Worm (Caenorhabditis elegans) whole organism, late embryonic: ENCODE data around the gene F52D1.2.

ENCODE experiments used
- C38D4.7 ChIP-seq: fragments of 200-800 bp; sonication (Bioruptor generic); optimal IDR thresholded peaks from 2 replicates; lab custom pipeline; 2018; ENCODE audit warnings: mild to moderate bottlenecking, missing genetic modification characterization, moderate library complexity, missing compliant biosample characterization
- K02D7.2 ChIP-seq: sonication (generic microtip); optimal IDR thresholded peaks from 2 replicates; lab custom pipeline; 2017; ENCODE audit warnings: mild to moderate bottlenecking, missing genetic modification characterization, missing compliant biosample characterization
- K09A11.1 ChIP-seq: sonication (generic microtip); optimal IDR thresholded peaks from 2 replicates; lab custom pipeline; 2017; ENCODE audit warnings: antibody characterized with exemption, mild to moderate bottlenecking, missing genetic modification characterization, missing compliant biosample characterization; ENCODE audit not compliant: insufficient read depth
- T23F11.4 ChIP-seq: fragments of 200-800 bp; sonication (Bioruptor generic); optimal IDR thresholded peaks from 2 replicates; lab custom pipeline; 2018; ENCODE audit warnings: mild to moderate bottlenecking, missing genetic modification characterization, missing compliant biosample characterization
- ama-1 ChIP-seq: fragments of 150-350 bp; optimal IDR thresholded peaks from 2 replicates; lab custom pipeline; 2014
- ceh-19 ChIP-seq: fragments of 200-800 bp; sonication (Bioruptor generic); optimal IDR thresholded peaks from 2 replicates; lab custom pipeline; 2018; ENCODE audit warnings: mild to moderate bottlenecking, missing genetic modification characterization, missing compliant biosample characterization
- ceh-22 ChIP-seq: sonication (generic microtip); optimal IDR thresholded peaks from 2 replicates; lab custom pipeline; 2017; ENCODE audit warnings: missing biosample characterization, missing genetic modification characterization
- ceh-24 ChIP-seq: sonication (generic microtip); optimal IDR thresholded peaks from 2 replicates; lab custom pipeline; 2016; ENCODE audit warnings: mild to moderate bottlenecking, missing genetic modification characterization, missing compliant biosample characterization
- ceh-30 ChIP-seq: fragments of 150-350 bp; optimal IDR thresholded peaks from 2 replicates; lab custom pipeline; 2014; ENCODE audit warnings: missing biosample characterization, missing genetic modification characterization
- ceh-34 ChIP-seq: sonication (generic microtip); optimal IDR thresholded peaks from 2 replicates; lab custom pipeline; 2016; ENCODE audit warnings: mild to moderate bottlenecking, missing genetic modification characterization, missing compliant biosample characterization
- ceh-45 ChIP-seq: fragments of 200-800 bp; sonication (Bioruptor generic); IDR thresholded peaks from 2 replicates; pipeline ENCODE4 v1.3.6; 2022; ENCODE audit warnings: missing genetic modification reagents, missing genetic modification characterization, missing compliant biosample characterization
- ceh-6 ChIP-seq: fragments of 200-800 bp; sonication (Bioruptor generic); optimal IDR thresholded peaks from 2 replicates; lab custom pipeline; 2018; ENCODE audit warnings: mild to moderate bottlenecking, missing genetic modification characterization, missing compliant biosample characterization
- ceh-9 ChIP-seq: sonication (generic microtip); optimal IDR thresholded peaks from 2 replicates; lab custom pipeline; 2016; ENCODE audit warnings: mild to moderate bottlenecking, missing genetic modification characterization, inconsistent platforms, missing compliant biosample characterization
- dmd-4 ChIP-seq: sonication (generic microtip); optimal IDR thresholded peaks from 2 replicates; lab custom pipeline; 2016; ENCODE audit warnings: borderline replicate concordance, missing genetic modification characterization, missing compliant biosample characterization
- dve-1 ChIP-seq: sonication (generic microtip); optimal IDR thresholded peaks from 2 replicates; lab custom pipeline; 2017; ENCODE audit warnings: antibody characterized with exemption, mild to moderate bottlenecking, missing genetic modification characterization, missing compliant biosample characterization
- eyg-1 ChIP-seq: sonication (generic microtip); optimal IDR thresholded peaks from 2 replicates; lab custom pipeline; 2016; ENCODE audit warnings: missing genotype, missing genetic modification characterization, missing compliant biosample characterization
- fax-1 ChIP-seq: sonication (generic microtip); optimal IDR thresholded peaks from 2 replicates; lab custom pipeline; 2016; ENCODE audit warnings: missing genotype, missing genetic modification characterization, missing compliant biosample characterization
- fkh-10 ChIP-seq: fragments of 150-350 bp; optimal IDR thresholded peaks from 2 replicates; lab custom pipeline; 2014; ENCODE audit warnings: missing biosample characterization, missing genetic modification reagents, missing genetic modification characterization
- fkh-6 ChIP-seq: sonication (generic microtip); optimal IDR thresholded peaks from 2 replicates; lab custom pipeline; 2016; ENCODE audit warnings: missing genetic modification characterization, missing compliant biosample characterization
- gmeb-2 ChIP-seq: sonication (generic microtip); optimal IDR thresholded peaks from 2 replicates; lab custom pipeline; 2016; ENCODE audit warnings: missing genetic modification characterization, inconsistent platforms, missing compliant biosample characterization
- hlh-13 ChIP-seq: fragments of 200-800 bp; sonication (Bioruptor generic); optimal IDR thresholded peaks from 2 replicates; lab custom pipeline; 2018; ENCODE audit warnings: mild to moderate bottlenecking, missing genetic modification characterization, missing compliant biosample characterization
- hlh-6 ChIP-seq: sonication (generic microtip); optimal IDR thresholded peaks from 2 replicates; lab custom pipeline; 2016; ENCODE audit warnings: missing genotype, missing genetic modification characterization, missing compliant biosample characterization
- hlh-8 ChIP-seq: sonication (generic microtip); optimal IDR thresholded peaks from 2 replicates; lab custom pipeline; 2016; ENCODE audit warnings: missing genotype, missing genetic modification characterization, missing compliant biosample characterization
- madf-2 ChIP-seq: sonication (generic microtip); optimal IDR thresholded peaks from 2 replicates; lab custom pipeline; 2017; ENCODE audit warnings: missing genetic modification characterization, missing compliant biosample characterization
- nfya-1 ChIP-seq: sonication (generic microtip); optimal IDR thresholded peaks from 2 replicates; lab custom pipeline; 2017; ENCODE audit warnings: missing genetic modification characterization, mild to moderate bottlenecking, missing compliant biosample characterization, antibody characterized with exemption, moderate library complexity
- nhr-11 ChIP-seq: fragments of 150-350 bp; optimal IDR thresholded peaks from 2 replicates; lab custom pipeline; 2014; ENCODE audit warnings: missing biosample characterization, missing genetic modification characterization
- npax-4 ChIP-seq: sonication (generic microtip); optimal IDR thresholded peaks from 2 replicates; lab custom pipeline; 2016; ENCODE audit warnings: missing genetic modification characterization, missing compliant biosample characterization
- pat-9 ChIP-seq: fragments of 200-800 bp; sonication (Bioruptor generic); optimal IDR thresholded peaks from 2 replicates; lab custom pipeline; 2018; ENCODE audit warnings: mild to moderate bottlenecking, missing genetic modification characterization, moderate library complexity, missing compliant biosample characterization
- pqm-1 ChIP-seq: sonication (generic microtip); optimal IDR thresholded peaks from 2 replicates; lab custom pipeline; 2016; ENCODE audit warnings: missing genetic modification characterization, missing compliant biosample characterization
- rnt-1 ChIP-seq: sonication (generic microtip); optimal IDR thresholded peaks from 2 replicates; lab custom pipeline; 2016; ENCODE audit warnings: missing genetic modification characterization, missing compliant biosample characterization
- sdc-2 ChIP-seq: sonication (generic microtip); optimal IDR thresholded peaks from 2 replicates; lab custom pipeline; 2016; ENCODE audit warnings: missing genotype, missing genetic modification characterization, missing compliant biosample characterization
- ttx-3 ChIP-seq: sonication (generic microtip); optimal IDR thresholded peaks from 2 replicates; lab custom pipeline; 2016; ENCODE audit warnings: missing genetic modification reagents, missing genetic modification characterization, missing compliant biosample characterization

F52D1.2 gene

DNA sequence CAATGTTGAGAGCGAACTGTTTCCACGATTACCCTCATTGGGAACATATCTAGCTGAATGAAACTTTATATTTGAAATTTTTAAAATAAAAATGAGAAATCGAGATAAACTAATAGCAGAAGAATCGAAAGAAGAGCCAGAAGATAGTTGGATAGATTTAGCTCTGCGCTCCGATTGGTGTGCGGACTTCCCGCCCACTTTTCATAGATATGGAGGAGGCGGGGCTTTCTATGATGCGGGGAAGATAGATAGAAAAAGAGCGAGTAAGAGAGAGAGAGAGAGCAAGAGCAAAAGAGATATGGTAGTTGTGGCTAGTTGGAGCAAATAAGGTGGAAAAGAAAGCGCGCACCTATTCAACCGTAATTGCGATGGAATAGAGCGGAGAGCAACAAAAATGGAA, 16.3 kb downstream of the F52D1.2 start, which contains the start of gene dve-1:
TSS of gene dve-1 (minus strand) at position 66 of the 400 bp plus-strand sequence.
- TF ChIP-seq sdc-2 (tag; lab: Kevin White, UChicago) (peak; percentile 10), T23F11.4 (GFP tag; lab: Kevin White, UChicago) (no peak), dmd-4 (tag; lab: Kevin White, UChicago) (no peak), ceh-19 (no peak), nfya-1 (tag; lab: Kevin White, UChicago) (peak; percentile 87), dve-1 (tag; lab: Kevin White, UChicago) (no peak), K09A11.1 (tag; lab: Kevin White, UChicago) (no peak), fkh-6 (tag; lab: Kevin White, UChicago) (no peak), C38D4.7 (GFP tag; lab: Kevin White, UChicago) (no peak)

- TF ChIP-seq sdc-2 (tag; lab: Kevin White, UChicago) (no peak), hlh-13 (no peak), fax-1 (tag; lab: Kevin White, UChicago) (no peak), pqm-1 (tag; lab: Kevin White, UChicago) (no peak), npax-4 (no peak)
Measured at ce11 chrX:433029-433693, 16.9 kb downstream of the F52D1.2 start.

- TF ChIP-seq nfya-1 (tag; lab: Kevin White, UChicago) (peak; percentile 54), ceh-34 (tag; lab: Kevin White, UChicago) (no peak)
- TF ChIP-seq, all 69 proteins: peak for 1
Measured at ce11 chrX:431596-431995, 18.4 kb downstream of the F52D1.2 start.

DNA sequence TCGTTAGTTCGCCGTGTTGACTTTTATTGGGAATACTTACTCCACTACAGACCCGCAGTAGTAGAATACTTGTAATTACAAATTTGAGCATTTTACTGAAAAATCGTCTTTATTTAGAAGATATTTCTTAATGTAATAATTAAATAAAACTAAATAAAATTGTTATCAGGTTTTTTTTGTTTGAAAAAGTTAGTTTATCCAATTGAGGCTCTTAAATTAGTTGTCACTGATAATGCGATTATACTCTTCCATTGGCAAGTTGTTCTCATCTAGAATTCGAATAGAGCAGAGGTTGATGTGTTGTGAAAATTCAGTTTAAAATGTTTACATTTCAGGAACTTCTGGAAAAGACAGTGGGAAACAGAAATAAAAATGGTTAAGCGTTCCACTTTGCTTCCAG, 24.5 kb downstream of the F52D1.2 start, which contains the start of gene ZK1193.2:
TSS of gene ZK1193.2 (minus strand) at position 101 of the 400 bp plus-strand sequence.
- TF ChIP-seq ceh-24 (tag; lab: Kevin White, UChicago) (no peak), rnt-1 (tag; lab: Kevin White, UChicago) (no peak), ceh-22 (tag; lab: Kevin White, UChicago) (no peak), ceh-45 (GFP tag; lab: Robert Waterston, UW) (no peak), K02D7.2 (tag; lab: Kevin White, UChicago) (no peak), hlh-13 (no peak), ceh-9 (no peak)

DNA sequence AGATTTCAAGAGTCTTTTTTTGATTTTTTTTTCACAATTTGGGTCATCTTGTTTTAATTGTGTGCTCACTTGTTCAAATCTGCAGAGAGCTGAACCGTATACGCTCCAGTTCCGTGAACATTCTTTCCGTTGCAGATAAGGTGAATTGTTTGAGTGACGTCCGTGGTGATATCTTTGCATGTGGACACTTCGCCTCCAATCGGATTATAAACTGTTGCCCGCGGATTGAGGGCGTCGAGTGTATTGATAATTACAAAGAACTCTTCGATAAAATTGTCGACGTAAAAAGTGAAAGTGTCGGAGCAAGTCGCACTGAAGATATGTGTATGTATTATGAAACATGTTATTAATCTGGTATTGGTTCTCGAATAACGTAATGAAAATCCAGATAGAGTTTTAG, 26.3 kb downstream of the F52D1.2 start:
- no peak for TF ChIP-seq ceh-30 (tag; lab: Kevin White, UChicago)
- no peak for TF ChIP-seq fkh-10 (GFP tag; lab: Kevin White, UChicago)
- TF ChIP-seq ttx-3 (tag; lab: Kevin White, UChicago): no peak
- TF ChIP-seq hlh-8: no peak
- no peak for TF ChIP-seq dve-1 (tag; lab: Kevin White, UChicago)
- TF ChIP-seq ceh-6 (GFP tag; lab: Kevin White, UChicago): no peak
- no peak for TF ChIP-seq ceh-24 (tag; lab: Kevin White, UChicago)
- no peak for TF ChIP-seq ama-1 (lab: Kevin White, UChicago)
- TF ChIP-seq hlh-6 (tag; lab: Kevin White, UChicago): no peak
- no peak for TF ChIP-seq hlh-13
- no peak for TF ChIP-seq madf-2 (tag; lab: Kevin White, UChicago)
- TF ChIP-seq pat-9 (tag; lab: Kevin White, UChicago): no peak
- TF ChIP-seq nhr-11: no peak
- TF ChIP-seq gmeb-2 (tag; lab: Kevin White, UChicago): no peak
- no peak for TF ChIP-seq C38D4.7 (GFP tag; lab: Kevin White, UChicago)
- no peak for TF ChIP-seq eyg-1
